Worm (Caenorhabditis elegans) whole organism, young adult: ENCODE results near the gene fbxa-81.

Experiments
- F57A8.1 ChIP-seq: fragments of 200-800 bp; sonication (Bioruptor generic); optimal IDR thresholded peaks from 2 replicates; lab custom pipeline; 2018; ENCODE audit warnings: mild to moderate bottlenecking, missing genetic modification characterization, moderate library complexity, missing compliant biosample characterization
- ZK185.1 ChIP-seq: sonication (generic microtip); optimal IDR thresholded peaks from 2 replicates; lab custom pipeline; 2016; ENCODE audit warnings: mild to moderate bottlenecking, missing genetic modification characterization, missing compliant biosample characterization; ENCODE audit not compliant: poor library complexity, severe bottlenecking
- akir-1 ChIP-seq: fragments of 200-800 bp; sonication (Bioruptor generic); optimal IDR thresholded peaks from 2 replicates; lab custom pipeline; 2018; ENCODE audit warnings: mild to moderate bottlenecking, missing genetic modification characterization, moderate library complexity, missing compliant biosample characterization
- repo-1 ChIP-seq: sonication (generic microtip); optimal IDR thresholded peaks from 2 replicates; lab custom pipeline; 2017; ENCODE audit warnings: mild to moderate bottlenecking, missing genetic modification characterization, missing compliant biosample characterization
- unc-130 ChIP-seq: sonication (generic microtip); optimal IDR thresholded peaks from 2 replicates; lab custom pipeline; 2016; ENCODE audit warnings: missing genetic modification reagents, missing genetic modification characterization, missing compliant biosample characterization

DNA sequence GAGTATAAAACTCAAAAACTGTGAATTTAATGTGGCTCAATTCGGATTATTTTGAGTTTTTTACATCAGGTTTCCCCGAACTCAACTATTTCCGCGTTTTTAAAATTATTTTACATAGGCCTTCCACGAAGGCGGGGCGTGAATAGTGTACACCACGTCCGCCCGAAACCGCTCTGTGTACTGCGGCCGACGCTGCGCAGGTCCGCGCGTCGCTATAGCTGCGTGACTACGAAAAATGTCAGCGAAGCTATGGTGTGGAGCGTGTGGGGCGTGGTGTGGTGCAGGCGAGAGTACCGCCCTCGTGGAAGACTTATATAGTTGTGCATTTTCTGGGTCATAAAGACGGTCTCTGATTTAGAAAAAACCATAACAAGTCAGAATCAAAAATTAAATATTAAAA lies 24.1 kb downstream of the fbxa-81 start:
- TF ChIP-seq F57A8.1 (GFP tag; lab: Kevin White, UChicago) (no peak), akir-1 (GFP tag; lab: Kevin White, UChicago) (no peak), ZK185.1 (tag; lab: Kevin White, UChicago) (no peak), repo-1 (tag; lab: Kevin White, UChicago) (no peak), unc-130 (no peak)
